Worm (Caenorhabditis elegans): ENCODE results near the gene F19G12.3.

The F19G12.3 gene

ce11 chrX:1450352-1450818, 25.8 kb downstream of the F19G12.3 start, which contains the start of gene W05H7.1:
Gene W05H7.1 (plus strand): TSS chrX:1450768.
- peak; percentile 46; the same call in 1 of the 2 replicates for TF ChIP-seq hmg-1.2 (GFP tag; IDR thresholded peaks at IDR 0.05)
- TF ChIP-seq T26A5.8 (tag; optimal IDR thresholded peaks at IDR 0.05): no peak
- no peak for TF ChIP-seq dox-1 (GFP tag; IDR thresholded peaks at IDR 0.05)
- TF ChIP-seq aptf-2 (GFP tag; conservative IDR thresholded peaks at IDR 0.05): no peak
- TF ChIP-seq mcd-1 (GFP tag; IDR thresholded peaks at IDR 0.05): peak; percentile 7; the same call in 1 of the 2 replicates
- no peak for TF ChIP-seq nhr-120 (GFP tag; IDR thresholded peaks at IDR 0.05)
- no peak for TF ChIP-seq F55B11.4 (tag; optimal IDR thresholded peaks at IDR 0.05; ENCODE audit: borderline replicate concordance, insufficient read depth)
- TF ChIP-seq sptf-2 (GFP tag; optimal IDR thresholded peaks at IDR 0.05): no peak
- no peak for TF ChIP-seq ztf-25 (GFP tag; IDR thresholded peaks at IDR 0.05)
- no peak for TF ChIP-seq cebp-1 (GFP tag; IDR thresholded peaks at IDR 0.05)
- TF ChIP-seq cebp-1 (tag; optimal IDR thresholded peaks at IDR 0.05): no peak
- TF ChIP-seq K11D2.4 (GFP tag; IDR thresholded peaks at IDR 0.05): 0 out of 2 replicates have a peak, but pooled peaks have one; percentile 23

DNA sequence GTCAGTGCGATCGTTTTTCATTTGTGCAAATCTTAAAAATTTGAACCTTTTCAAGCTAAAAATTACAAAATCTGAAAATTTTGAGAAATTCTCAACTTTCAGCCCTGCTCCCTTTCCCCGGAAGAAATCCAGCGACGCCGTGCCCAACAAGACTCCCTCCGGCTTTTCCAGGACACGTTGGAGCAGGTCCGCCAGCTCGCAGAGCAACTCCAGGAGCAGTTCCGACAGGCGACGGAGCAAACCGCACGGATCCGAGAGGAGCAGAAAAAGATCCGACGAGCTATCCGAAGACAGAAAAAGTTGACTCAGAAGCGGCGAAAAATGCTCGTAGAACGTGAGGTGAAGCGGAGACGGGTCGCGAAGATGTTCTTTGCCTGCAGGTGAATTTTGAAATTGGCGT, 26.6 kb downstream of the F19G12.3 start:
- TF ChIP-seq zfh-2 (GFP tag; conservative IDR thresholded peaks at IDR 0.05) (peak; percentile 89), B0019.2 (GFP tag; conservative IDR thresholded peaks at IDR 0.05) (no peak), Y79H2A.3 (GFP tag; conservative IDR thresholded peaks at IDR 0.05) (no peak), mcd-1 (GFP tag; IDR thresholded peaks at IDR 0.05) (no peak), egrh-3 (GFP tag; IDR thresholded peaks at IDR 0.05) (peak; percentile 79; the same call in 1 of the 2 replicates), F52B5.7 (tag; optimal IDR thresholded peaks at IDR 0.05) (no peak), ztf-26 (tag; optimal IDR thresholded peaks at IDR 0.05) (no peak)

- TF ChIP-seq lin-35 (GFP tag; optimal IDR thresholded peaks at IDR 0.05) (peak in 1 of 3 experiments; percentile 56), nfyb-1 (GFP tag; IDR thresholded peaks at IDR 0.05) (peak; percentile 39; the same call in 1 of the 2 replicates), attf-6 (GFP tag; IDR thresholded peaks at IDR 0.05) (no peak), F49E8.2 (tag; optimal IDR thresholded peaks at IDR 0.05; ENCODE audit: insufficient read depth) (no peak), lin-26 (GFP tag; IDR thresholded peaks at IDR 0.05) (0 out of 2 replicates have a peak, but pooled peaks have one; percentile 39), nhr-27 (tag; optimal IDR thresholded peaks at IDR 0.05) (peak; percentile 35), gei-17 (GFP tag; optimal IDR thresholded peaks at IDR 0.05) (no peak), ceh-58 (GFP tag; IDR thresholded peaks at IDR 0.05) (0 out of 2 replicates have a peak, but pooled peaks have one; percentile 73), ekl-4 (GFP tag; IDR thresholded peaks at IDR 0.05) (peak; percentile 11; the same call in 1 of the 2 replicates), Y53G8AR.9 (GFP tag; conservative IDR thresholded peaks at IDR 0.05) (0 out of 2 replicates have a peak, but pooled peaks have one; percentile 60)
Observed at ce11 chrX:1451816-1452602, 27.4 kb downstream of the F19G12.3 start.

ce11 chrX:1453770-1454169, 29.2 kb downstream of the F19G12.3 start, which contains the start of gene cebp-1:
Gene cebp-1 (minus strand): TSS chrX:1453868.
- TF ChIP-seq let-526 (GFP tag; IDR thresholded peaks at IDR 0.05) (no peak), attf-5 (GFP tag; optimal IDR thresholded peaks at IDR 0.05) (no peak), atf-7 (tag; optimal IDR thresholded peaks at IDR 0.05) (peak; percentile 95)

All from whole organism, young adult.